Worm (Caenorhabditis elegans): Measurements from ENCODE around the gene sel-7.

ce11 chrX:14366081-14366480 is 25.8 kb upstream of the sel-7 start:
- TF ChIP-seq sea-1 (GFP tag; conservative IDR thresholded peaks at IDR 0.05) (no peak), F13C5.2 (tag; optimal IDR thresholded peaks at IDR 0.05) (no peak), ceh-13 (GFP tag; optimal IDR thresholded peaks at IDR 0.05) (no peak), B0310.2 (tag; optimal IDR thresholded peaks at IDR 0.05) (no peak), hmbx-1 (tag; optimal IDR thresholded peaks at IDR 0.05) (no peak), hnd-1 (tag; optimal IDR thresholded peaks at IDR 0.05) (no peak), tra-4 (tag; optimal IDR thresholded peaks at IDR 0.05) (no peak), ceh-36 (tag; optimal IDR thresholded peaks at IDR 0.05) (no peak)
